Worm (Caenorhabditis elegans): ENCODE data around the gene Y61A9LA.4.

DNA sequence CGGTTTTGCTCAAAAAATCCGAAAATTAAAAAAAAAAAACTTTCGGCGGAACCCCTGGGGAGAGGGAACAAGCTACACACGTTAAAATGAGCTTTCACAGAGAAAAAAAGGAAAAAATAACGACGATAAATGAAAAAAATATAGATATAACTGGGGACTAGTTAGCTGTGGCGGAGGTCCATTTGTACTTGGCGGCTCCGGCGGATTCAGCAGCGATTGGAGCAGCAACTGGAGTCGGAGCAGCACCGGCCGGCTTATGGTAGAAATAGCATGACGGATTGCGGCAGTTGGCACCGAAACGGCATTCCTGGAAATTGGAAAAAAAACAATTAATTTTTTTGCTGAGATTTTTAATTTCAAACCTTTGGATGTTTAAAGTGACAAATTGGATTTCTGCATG, 2.0 kb downstream of the Y61A9LA.4 start:
- TF ChIP-seq W03F9.2 (tag; optimal IDR thresholded peaks at IDR 0.05): no peak
- TF ChIP-seq him-1 (tag; optimal IDR thresholded peaks at IDR 0.05): no peak
- TF ChIP-seq dao-5 (tag; optimal IDR thresholded peaks at IDR 0.05): no peak
